Worm (Caenorhabditis elegans): Measurements from ENCODE around the gene ugt-66.

ce11 chrIII:6210215-6210822 is 15.9 kb upstream of the ugt-66 start:
- TF ChIP-seq unc-39 (tag; optimal IDR thresholded peaks at IDR 0.05) = no peak
- no peak for TF ChIP-seq ama-1 (optimal IDR thresholded peaks at IDR 0.05)
- no peak for TF ChIP-seq eor-1 (tag; optimal IDR thresholded peaks at IDR 0.05)
- TF ChIP-seq unc-62 (GFP tag; optimal IDR thresholded peaks at IDR 0.05) = no peak
- TF ChIP-seq fkh-10 (GFP tag; optimal IDR thresholded peaks at IDR 0.05) = no peak
- TF ChIP-seq skn-1 (tag; optimal IDR thresholded peaks at IDR 0.05) = no peak
- TF ChIP-seq lin-39 (tag; optimal IDR thresholded peaks at IDR 0.05) = no peak
